Worm (Caenorhabditis elegans): ENCODE results near the gene T22C8.4.

ce11 chrII:8623396-8623795, at the start of gene T22C8.4:
- no peak for TF ChIP-seq lin-13 (GFP tag; optimal IDR thresholded peaks at IDR 0.05)
- TF ChIP-seq nhr-6 (tag; optimal IDR thresholded peaks at IDR 0.05) = no peak
- no peak for TF ChIP-seq nhr-10 (tag; optimal IDR thresholded peaks at IDR 0.05)
- TF ChIP-seq skn-1 (tag; optimal IDR thresholded peaks at IDR 0.05) = no peak
- no peak for TF ChIP-seq unc-62 (GFP tag; optimal IDR thresholded peaks at IDR 0.05)
- no peak for TF ChIP-seq C34F6.9 (tag; optimal IDR thresholded peaks at IDR 0.05)
- no peak for TF ChIP-seq nhr-77 (tag; optimal IDR thresholded peaks at IDR 0.05)
- TF ChIP-seq ceh-16 (tag; optimal IDR thresholded peaks at IDR 0.05) = no peak

All from whole organism, L2 larva.